Worm (Caenorhabditis elegans) whole organism, young adult: ENCODE data around the gene C07E3.10.
A peak's percentile ranks its signal among the peaks of the same experiment; 100 is the strongest.

ENCODE experiments used
- B0336.3 ChIP-seq: fragments of 200-800 bp; sonication (Bioruptor generic); IDR thresholded peaks from 2 replicates; pipeline ENCODE4 v1.3.6; 2022; ENCODE audit warnings: missing genetic modification characterization, missing compliant biosample characterization
- F10E7.11 ChIP-seq: sonication (generic microtip); optimal IDR thresholded peaks from 2 replicates; lab custom pipeline; 2017; ENCODE audit warnings: mild to moderate bottlenecking, missing genetic modification characterization, moderate library complexity, missing compliant biosample characterization
- F22D6.2 ChIP-seq: sonication (generic microtip); optimal IDR thresholded peaks from 2 replicates; lab custom pipeline; 2016; ENCODE audit warnings: mild to moderate bottlenecking, missing genetic modification characterization, missing compliant biosample characterization
- F33H1.4 ChIP-seq: fragments of 200-800 bp; sonication (Bioruptor generic); IDR thresholded peaks from 2 replicates; pipeline ENCODE4 v1.3.6; 2022; ENCODE audit warnings: missing genetic modification reagents, missing genetic modification characterization, missing compliant biosample characterization
- F39B2.1 ChIP-seq: fragments of 200-800 bp; sonication (Bioruptor generic); IDR thresholded peaks from 2 replicates; pipeline ENCODE4 v1.3.6; 2022; ENCODE audit warnings: missing genetic modification reagents, missing genetic modification characterization, missing compliant biosample characterization
- K12H6.12 ChIP-seq: fragments of 200-800 bp; sonication (Bioruptor generic); optimal IDR thresholded peaks from 2 replicates; lab custom pipeline; 2018; ENCODE audit warnings: mild to moderate bottlenecking, missing genetic modification characterization, missing compliant biosample characterization
- Y53G8AR.9 ChIP-seq: fragments of 200-800 bp; sonication (Bioruptor generic); conservative IDR thresholded peaks from 2 replicates; pipeline ENCODE4 v1.3.6; 2022; ENCODE audit warnings: missing genetic modification reagents, missing genetic modification characterization, missing compliant biosample characterization
- Y67H2A.10 ChIP-seq: fragments of 200-800 bp; sonication (Bioruptor generic); conservative IDR thresholded peaks from 2 replicates; pipeline ENCODE4 v1.3.6; 2022; ENCODE audit warnings: missing genetic modification reagents, missing genetic modification characterization, missing compliant biosample characterization
- ZK185.1 ChIP-seq: sonication (generic microtip); optimal IDR thresholded peaks from 2 replicates; lab custom pipeline; 2016; ENCODE audit warnings: mild to moderate bottlenecking, missing genetic modification characterization, missing compliant biosample characterization; ENCODE audit not compliant: poor library complexity, severe bottlenecking
- aptf-2 ChIP-seq: fragments of 200-800 bp; sonication (Bioruptor generic); conservative IDR thresholded peaks from 2 replicates; pipeline ENCODE4 v1.3.6; 2022; ENCODE audit warnings: missing genetic modification reagents, missing genetic modification characterization, missing compliant biosample characterization
- aptf-3 ChIP-seq: fragments of 200-800 bp; sonication (Bioruptor generic); IDR thresholded peaks from 2 replicates; pipeline ENCODE4 v1.3.6; 2022; ENCODE audit warnings: missing genetic modification characterization, missing compliant biosample characterization
- attf-5 ChIP-seq: fragments of 200-800 bp; sonication (Bioruptor generic); optimal IDR thresholded peaks from 2 replicates; lab custom pipeline; 2018; ENCODE audit warnings: mild to moderate bottlenecking, missing genetic modification characterization, missing compliant biosample characterization
- attf-6 ChIP-seq: fragments of 200-800 bp; sonication (Bioruptor generic); IDR thresholded peaks from 2 replicates; pipeline ENCODE4 v1.3.6; 2022; ENCODE audit warnings: missing genetic modification reagents, missing genetic modification characterization, missing compliant biosample characterization
- cebp-1 ChIP-seq, 2 experiments: fragments of 200-800 bp in 1 of 2; sonication (Bioruptor generic) in 1 of 2; sonication (generic microtip) in 1 of 2; IDR thresholded peaks in 1 of 2; optimal IDR thresholded peaks in 1 of 2; 2 replicates each; pipeline versions ENCODE4 v1.3.6 to Lab custom; 2017 to 2022; ENCODE audit warnings: missing compliant biosample characterization in 2 of 2, missing genetic modification characterization in 2 of 2, mild to moderate bottlenecking in 1 of 2, missing genetic modification reagents in 1 of 2, moderate library complexity in 1 of 2
- cebp-2 ChIP-seq: fragments of 200-800 bp; sonication (Bioruptor generic); IDR thresholded peaks from 2 replicates; pipeline ENCODE4 v1.3.6; 2022; ENCODE audit warnings: missing genetic modification characterization, missing compliant biosample characterization
- ceh-27 ChIP-seq: fragments of 200-800 bp; sonication (Bioruptor generic); optimal IDR thresholded peaks from 2 replicates; lab custom pipeline; 2018; ENCODE audit warnings: mild to moderate bottlenecking, missing genetic modification characterization, moderate library complexity, missing compliant biosample characterization
- ceh-40 ChIP-seq: fragments of 200-800 bp; sonication (Bioruptor generic); IDR thresholded peaks from 2 replicates; pipeline ENCODE4 v1.3.6; 2022; ENCODE audit warnings: missing genetic modification characterization, missing compliant biosample characterization
- die-1 ChIP-seq: sonication (generic microtip); optimal IDR thresholded peaks from 2 replicates; lab custom pipeline; 2016; ENCODE audit warnings: missing genotype, mild to moderate bottlenecking, missing genetic modification characterization, missing compliant biosample characterization
- dox-1 ChIP-seq: fragments of 200-800 bp; sonication (Bioruptor generic); IDR thresholded peaks from 2 replicates; pipeline ENCODE4 v1.3.6; 2022; ENCODE audit warnings: missing genetic modification reagents, missing genetic modification characterization, missing compliant biosample characterization
- ets-4 ChIP-seq: fragments of 200-800 bp; sonication (Bioruptor generic); optimal IDR thresholded peaks from 2 replicates; lab custom pipeline; 2018; ENCODE audit warnings: mild to moderate bottlenecking, missing genetic modification characterization, missing compliant biosample characterization
- gei-17 ChIP-seq: fragments of 200-800 bp; sonication (Bioruptor generic); optimal IDR thresholded peaks from 2 replicates; lab custom pipeline; 2018; ENCODE audit warnings: mild to moderate bottlenecking, missing genetic modification characterization, missing compliant biosample characterization
- hlh-26 ChIP-seq: fragments of 200-800 bp; sonication (Bioruptor generic); conservative IDR thresholded peaks from 2 replicates; pipeline ENCODE4 v1.3.6; 2022; ENCODE audit warnings: missing genetic modification reagents, missing genetic modification characterization, missing compliant biosample characterization
- hmg-1.2 ChIP-seq: fragments of 200-800 bp; sonication (Bioruptor generic); IDR thresholded peaks from 2 replicates; pipeline ENCODE4 v1.3.6; 2022; ENCODE audit warnings: missing genetic modification reagents, missing genetic modification characterization, missing compliant biosample characterization
- hsf-1 ChIP-seq: fragments of 200-800 bp; sonication (Bioruptor generic); IDR thresholded peaks from 2 replicates; pipeline ENCODE4 v1.3.6; 2022; ENCODE audit warnings: missing genetic modification reagents, missing genetic modification characterization, missing compliant biosample characterization
- let-526 ChIP-seq: fragments of 200-800 bp; sonication (Bioruptor generic); IDR thresholded peaks from 2 replicates; pipeline ENCODE4 v1.3.6; 2022; ENCODE audit warnings: missing genetic modification reagents, missing genetic modification characterization, missing compliant biosample characterization
- let-607 ChIP-seq, 2 experiments: fragments of 200-800 bp in 1 of 2; sonication (Bioruptor generic) in 1 of 2; sonication (generic microtip) in 1 of 2; optimal IDR thresholded peaks; 2 replicates each; lab custom pipeline; 2016 to 2018; ENCODE audit warnings: mild to moderate bottlenecking in 2 of 2, missing compliant biosample characterization in 2 of 2, missing genetic modification characterization in 2 of 2, moderate library complexity in 2 of 2, missing genotype in 1 of 2
- lin-26 ChIP-seq: fragments of 200-800 bp; sonication (Bioruptor generic); IDR thresholded peaks from 2 replicates; pipeline ENCODE4 v1.3.6; 2022; ENCODE audit warnings: missing genetic modification reagents, missing genetic modification characterization, missing compliant biosample characterization
- lin-35 ChIP-seq, 3 experiments: fragments of 150-350 bp in 2 of 3; sonication (generic microtip) in 1 of 3; optimal IDR thresholded peaks; 2 replicates each; lab custom pipeline; 2014 to 2018; ENCODE audit warnings: missing biosample characterization in 3 of 3, missing genetic modification characterization in 3 of 3, missing genetic modification reagents in 3 of 3
- lin-40 ChIP-seq: sonication (generic microtip); optimal IDR thresholded peaks from 2 replicates; lab custom pipeline; 2016; ENCODE audit warnings: missing genetic modification characterization, mild to moderate bottlenecking, missing compliant biosample characterization, missing genotype, missing genetic modification reagents
- lin-54 ChIP-seq: fragments of 200-800 bp; sonication (Bioruptor generic); optimal IDR thresholded peaks from 2 replicates; lab custom pipeline; 2018; ENCODE audit warnings: mild to moderate bottlenecking, missing genetic modification characterization, missing compliant biosample characterization
- lir-1 ChIP-seq: fragments of 200-800 bp; sonication (Bioruptor generic); conservative IDR thresholded peaks from 2 replicates; pipeline ENCODE4 v1.3.6; 2022; ENCODE audit warnings: missing genetic modification reagents, missing genetic modification characterization, missing compliant biosample characterization
- madf-10 ChIP-seq: sonication (generic microtip); optimal IDR thresholded peaks from 2 replicates; lab custom pipeline; 2016; ENCODE audit warnings: mild to moderate bottlenecking, missing genetic modification characterization, missing compliant biosample characterization
- madf-3 ChIP-seq: fragments of 200-800 bp; sonication (Bioruptor generic); IDR thresholded peaks from 2 replicates; pipeline ENCODE4 v1.3.6; 2022; ENCODE audit warnings: missing genetic modification reagents, missing genetic modification characterization, missing compliant biosample characterization
- madf-6 ChIP-seq: fragments of 200-800 bp; sonication (Bioruptor generic); IDR thresholded peaks from 2 replicates; pipeline ENCODE4 v1.3.6; 2022; ENCODE audit warnings: missing genetic modification reagents, missing genetic modification characterization, missing compliant biosample characterization
- mcd-1 ChIP-seq: fragments of 200-800 bp; sonication (Bioruptor generic); IDR thresholded peaks from 2 replicates; pipeline ENCODE4 v1.3.6; 2022; ENCODE audit warnings: missing genetic modification reagents, missing genetic modification characterization, missing compliant biosample characterization
- nfyb-1 ChIP-seq: fragments of 200-800 bp; sonication (Bioruptor generic); IDR thresholded peaks from 2 replicates; pipeline ENCODE4 v1.3.6; 2022; ENCODE audit warnings: missing genetic modification reagents, missing genetic modification characterization, missing compliant biosample characterization
- nhr-80 ChIP-seq: sonication (generic microtip); optimal IDR thresholded peaks from 2 replicates; lab custom pipeline; 2016; ENCODE audit warnings: missing genetic modification characterization, missing compliant biosample characterization
- snpc-4 ChIP-seq, 5 experiments: fragments of 150-350 bp in 1 of 5; sonication (generic microtip) in 4 of 5; optimal IDR thresholded peaks; 2 replicates each; lab custom pipeline; 2014 to 2018; ENCODE audit warnings: missing genetic modification characterization in 5 of 5, missing biosample characterization in 3 of 5, antibody characterized with exemption in 2 of 5, mild to moderate bottlenecking in 2 of 5, missing compliant biosample characterization in 2 of 5, missing genotype in 2 of 5, moderate library complexity in 2 of 5, missing genetic modification reagents in 1 of 5
- tbp1 ChIP-seq: fragments of 200-800 bp; sonication (Bioruptor generic); optimal IDR thresholded peaks from 2 replicates; lab custom pipeline; 2018; ENCODE audit warnings: mild to moderate bottlenecking, missing genetic modification characterization, missing compliant biosample characterization
- zim-3 ChIP-seq: sonication (generic microtip); optimal IDR thresholded peaks from 2 replicates; lab custom pipeline; 2017; ENCODE audit warnings: mild to moderate bottlenecking, missing genetic modification characterization, moderate library complexity, missing compliant biosample characterization
- ztf-22 ChIP-seq: fragments of 200-800 bp; sonication (Bioruptor generic); optimal IDR thresholded peaks from 2 replicates; lab custom pipeline; 2018; ENCODE audit warnings: mild to moderate bottlenecking, missing genetic modification characterization, moderate library complexity, missing compliant biosample characterization
- ztf-25 ChIP-seq: fragments of 200-800 bp; sonication (Bioruptor generic); IDR thresholded peaks from 2 replicates; pipeline ENCODE4 v1.3.6; 2022; ENCODE audit warnings: missing genetic modification reagents, missing genetic modification characterization, missing compliant biosample characterization
- ztf-26 ChIP-seq: sonication (generic microtip); optimal IDR thresholded peaks from 2 replicates; lab custom pipeline; 2017; ENCODE audit warnings: missing genetic modification characterization, missing compliant biosample characterization

C07E3.10 gene

ce11 chrII:10388041-10388706 is 42.0 kb downstream of the C07E3.10 start (continued):
- TF ChIP-seq aptf-2 (no peak), madf-3 (GFP tag; lab: Robert Waterston, UW) (no peak), cebp-2 (GFP tag; lab: Robert Waterston, UW) (no peak), ceh-40 (GFP tag; lab: Robert Waterston, UW) (no peak), ZK185.1 (tag; lab: Kevin White, UChicago) (peak; percentile 23), F39B2.1 (no peak), mcd-1 (GFP tag; lab: Robert Waterston, UW) (peak; percentile 46; the same call in 1 of the 2 replicates), Y67H2A.10 (GFP tag; lab: Robert Waterston, UW) (no peak), let-607 (tag; optimal IDR thresholded peaks at IDR 0.05; lab: Kevin White, UChicago) (peak in 1 of 2 experiments; percentile 35), lin-54 (GFP tag; lab: Kevin White, UChicago) (peak; percentile 62), F10E7.11 (tag; lab: Kevin White, UChicago) (no peak), lin-40 (tag; lab: Kevin White, UChicago) (peak; percentile 59), ceh-27 (GFP tag; lab: Kevin White, UChicago) (peak; percentile 0), snpc-4 (GFP tag; optimal IDR thresholded peaks at IDR 0.05; lab: Kevin White, UChicago) (no peak), snpc-4 (tag; optimal IDR thresholded peaks at IDR 0.05; lab: Kevin White, UChicago) (peak in 3 of 4 experiments; percentile 30 to 49 (median 43)), madf-6 (GFP tag; lab: Robert Waterston, UW) (peak; percentile 66), Y53G8AR.9 (GFP tag; lab: Robert Waterston, UW) (no peak), aptf-3 (no peak)
- TF ChIP-seq, all 124 proteins: peak for 47

- TF ChIP-seq F22D6.2 (tag; lab: Kevin White, UChicago) (peak; percentile 61), lin-40 (tag; lab: Kevin White, UChicago) (peak; percentile 75), B0336.3 (GFP tag; lab: Robert Waterston, UW) (peak; percentile 49; the same call in 1 of the 2 replicates), K12H6.12 (tag; lab: Kevin White, UChicago) (peak; percentile 43), ztf-22 (GFP tag; lab: Kevin White, UChicago) (peak; percentile 88), let-607 (tag; optimal IDR thresholded peaks at IDR 0.05; lab: Kevin White, UChicago) (peak; percentile 64 to 67), dox-1 (GFP tag; lab: Robert Waterston, UW) (peak; percentile 48; the same call in 1 of the 2 replicates), hlh-26 (GFP tag; lab: Robert Waterston, UW) (no peak), lin-54 (GFP tag; lab: Kevin White, UChicago) (peak; percentile 42), let-526 (GFP tag; lab: Robert Waterston, UW) (peak; percentile 62; the same call in 1 of the 2 replicates), hmg-1.2 (GFP tag; lab: Robert Waterston, UW) (peak; percentile 51; the same call in 1 of the 2 replicates), hsf-1 (GFP tag; lab: Robert Waterston, UW) (0 out of 2 replicates have a peak, but pooled peaks have one; percentile 43), attf-5 (peak; percentile 69), tbp1 (GFP tag; lab: Kevin White, UChicago) (peak; percentile 18), cebp-1 (GFP tag; IDR thresholded peaks at IDR 0.05; lab: Robert Waterston, UW) (peak; percentile 8; the same call in 1 of the 2 replicates), cebp-1 (tag; optimal IDR thresholded peaks at IDR 0.05; lab: Kevin White, UChicago) (peak; percentile 73), nhr-80 (tag; lab: Kevin White, UChicago) (peak; percentile 88), lir-1 (GFP tag; lab: Robert Waterston, UW) (no peak), ztf-25 (GFP tag; lab: Robert Waterston, UW) (no peak), zim-3 (tag; lab: Kevin White, UChicago) (no peak), ztf-26 (tag; lab: Kevin White, UChicago) (peak; percentile 89), ets-4 (GFP tag; lab: Kevin White, UChicago) (peak; percentile 59), gei-17 (GFP tag; lab: Kevin White, UChicago) (peak; percentile 6), lin-35 (GFP tag; optimal IDR thresholded peaks at IDR 0.05; lab: Kevin White, UChicago) (no peak), madf-10 (tag; lab: Kevin White, UChicago) (peak; percentile 52), F33H1.4 (GFP tag; lab: Robert Waterston, UW) (no peak), lin-26 (GFP tag; lab: Robert Waterston, UW) (peak; percentile 64; the same call in 1 of the 2 replicates), Y53G8AR.9 (GFP tag; lab: Robert Waterston, UW) (peak; percentile 6; the same call in 1 of the 2 replicates), Y67H2A.10 (GFP tag; lab: Robert Waterston, UW) (no peak), nfyb-1 (peak; percentile 75; the same call in 1 of the 2 replicates), die-1 (tag; lab: Kevin White, UChicago) (peak; percentile 65), attf-6 (GFP tag; lab: Robert Waterston, UW) (no peak)
Observed at ce11 chrII:10389038-10389437, 42.9 kb downstream of the C07E3.10 start.
